Worm (Caenorhabditis elegans) whole organism, L1 larva: ENCODE measurements around the gene CD4.11.

ENCODE experiments used
- egl-13 ChIP-seq: sonication (generic microtip); optimal IDR thresholded peaks from 2 replicates; lab custom pipeline; 2016; ENCODE audit warnings: missing genotype, missing genetic modification reagents, missing genetic modification characterization, missing compliant biosample characterization
- egl-27 ChIP-seq, 2 experiments: fragments of 150-350 bp in 1 of 2; sonication (generic microtip); optimal IDR thresholded peaks; 3 replicates each; lab custom pipeline; 2017 to 2018; ENCODE audit warnings: missing biosample characterization in 2 of 2, missing genetic modification characterization in 2 of 2, missing genetic modification reagents in 2 of 2
- elt-2 ChIP-seq: sonication (generic microtip); optimal IDR thresholded peaks from 2 replicates; lab custom pipeline; 2016; ENCODE audit warnings: missing genetic modification characterization, mild to moderate bottlenecking, inconsistent platforms, missing compliant biosample characterization, missing genetic modification reagents
- fkh-10 ChIP-seq: sonication (generic microtip); optimal IDR thresholded peaks from 2 replicates; lab custom pipeline; 2017; ENCODE audit warnings: missing biosample characterization, missing genetic modification reagents, missing genetic modification characterization
- lin-13 ChIP-seq: fragments of 150-350 bp; optimal IDR thresholded peaks from 2 replicates; lab custom pipeline; 2014; ENCODE audit warnings: missing biosample characterization, missing genetic modification reagents, missing genetic modification characterization
- mep-1 ChIP-seq: fragments of 150-350 bp; optimal IDR thresholded peaks from 2 replicates; lab custom pipeline; 2014; ENCODE audit warnings: missing biosample characterization, missing genetic modification characterization
- nhr-11 ChIP-seq: fragments of 150-350 bp; optimal IDR thresholded peaks from 2 replicates; lab custom pipeline; 2014; ENCODE audit warnings: missing biosample characterization, missing genetic modification characterization
- nhr-237 ChIP-seq: fragments of 150-350 bp; optimal IDR thresholded peaks from 2 replicates; lab custom pipeline; 2014; ENCODE audit warnings: missing biosample characterization, missing genetic modification characterization
- nhr-76 ChIP-seq: sonication (generic microtip); optimal IDR thresholded peaks from 2 replicates; lab custom pipeline; 2017; ENCODE audit warnings: missing biosample characterization, missing genetic modification characterization
- xbp-1 ChIP-seq: sonication (generic microtip); optimal IDR thresholded peaks from 2 replicates; lab custom pipeline; 2016; ENCODE audit warnings: missing genetic modification characterization, missing compliant biosample characterization
- zag-1 ChIP-seq: fragments of 150-350 bp; optimal IDR thresholded peaks from 2 replicates; lab custom pipeline; 2014; ENCODE audit warnings: missing biosample characterization, missing genetic modification characterization

ce11 chrV:5535774-5536173 lies 49.2 kb upstream of the CD4.11 start, which contains the start of gene C24G6.8:
- no peak for TF ChIP-seq xbp-1 (tag; lab: Kevin White, UChicago)
- TF ChIP-seq nhr-76 (tag; lab: Kevin White, UChicago): no peak
- TF ChIP-seq nhr-11: no peak
- no peak for TF ChIP-seq mep-1 (tag; lab: Kevin White, UChicago)
- TF ChIP-seq nhr-237 (tag; lab: Kevin White, UChicago): no peak
- no peak for TF ChIP-seq fkh-10 (GFP tag; lab: Kevin White, UChicago)
- TF ChIP-seq egl-27 (tag; optimal IDR thresholded peaks at IDR 0.05; lab: Kevin White, UChicago): no peak
- no peak for TF ChIP-seq zag-1
- no peak for TF ChIP-seq egl-13 (tag; lab: Kevin White, UChicago)
- TF ChIP-seq elt-2: no peak
- TF ChIP-seq lin-13: no peak
